Worm (Caenorhabditis elegans): ENCODE data around the gene Y17G9B.8.

ce11 chrIV:4744167-4744566, 14.5 kb downstream of the Y17G9B.8 start, which contains the start of gene hoe-1:
- no peak for TF ChIP-seq fkh-10 (GFP tag; optimal IDR thresholded peaks at IDR 0.05)
- no peak for TF ChIP-seq nhr-76 (tag; optimal IDR thresholded peaks at IDR 0.05)
- no peak for TF ChIP-seq unc-130 (GFP tag; optimal IDR thresholded peaks at IDR 0.05)

Measured in whole organism, L4 larva.